Fruit fly (Drosophila melanogaster) whole organism, embryonic: ENCODE data around the gene CG2182.

Source experiments
- ATbp ChIP-seq: fragments of 200-800 bp; sonication (Bioruptor generic); optimal IDR thresholded peaks from 2 replicates; lab custom pipeline; 2017; ENCODE audit warnings: missing biosample characterization, mild to moderate bottlenecking, missing genetic modification characterization, missing genetic modification reagents
- CG11093 ChIP-seq: fragments of 200-800 bp; sonication (Bioruptor generic); IDR thresholded peaks from 3 replicates; pipeline ENCODE4 v1.3.6; 2022; ENCODE audit warnings: missing biosample characterization, missing genetic modification characterization
- CG12155 ChIP-seq: fragments of 200-800 bp; sonication (Bioruptor generic); optimal IDR thresholded peaks from 3 replicates; lab custom pipeline; 2016; ENCODE audit warnings: missing biosample characterization, missing genetic modification characterization
- CG13296 ChIP-seq: fragments of 200-800 bp; sonication (Bioruptor generic); optimal IDR thresholded peaks from 3 replicates; lab custom pipeline; 2018; ENCODE audit warnings: missing biosample characterization, mild to moderate bottlenecking, missing genetic modification characterization
- CG14965 ChIP-seq: fragments of 200-800 bp; sonication (Bioruptor generic); optimal IDR thresholded peaks from 2 replicates; lab custom pipeline; 2016; ENCODE audit warnings: missing biosample characterization, missing genetic modification characterization, borderline replicate concordance
- CG15011 ChIP-seq: fragments of 200-800 bp; sonication (Bioruptor generic); optimal IDR thresholded peaks from 3 replicates; lab custom pipeline; 2018; ENCODE audit warnings: missing biosample characterization, mild to moderate bottlenecking, missing genetic modification characterization
- CG1792 ChIP-seq: fragments of 200-800 bp; sonication (Bioruptor generic); optimal IDR thresholded peaks from 2 replicates; lab custom pipeline; 2016; ENCODE audit warnings: missing biosample characterization, missing genetic modification characterization
- CG3407 ChIP-seq: fragments of 200-800 bp; sonication (Bioruptor generic); optimal IDR thresholded peaks from 2 replicates; lab custom pipeline; 2018; ENCODE audit warnings: missing biosample characterization, mild to moderate bottlenecking, missing genetic modification characterization
- CG3726 ChIP-seq: fragments of 200-800 bp; sonication (Bioruptor generic); IDR thresholded peaks from 3 replicates; pipeline ENCODE4, ENCODE4 v1.3.6; 2022; ENCODE audit warnings: missing biosample characterization, missing genetic modification characterization
- CG3838 ChIP-seq: fragments of 200-800 bp; sonication (Bioruptor generic); optimal IDR thresholded peaks from 3 replicates; lab custom pipeline; 2016; ENCODE audit warnings: missing biosample characterization, missing genetic modification characterization
- CG42726 ChIP-seq: fragments of 200-800 bp; sonication (Bioruptor generic); IDR thresholded peaks from 2 replicates; pipeline ENCODE4 v1.3.6; 2022; ENCODE audit warnings: missing biosample characterization, missing genetic modification characterization; ENCODE audit not compliant: partially characterized antibody
- CG4328 ChIP-seq: fragments of 200-800 bp; sonication (Bioruptor generic); optimal IDR thresholded peaks from 3 replicates; lab custom pipeline; 2017; ENCODE audit warnings: missing biosample characterization, missing genetic modification reagents, missing genetic modification characterization
- CG5953 ChIP-seq: fragments of 200-800 bp; sonication (Bioruptor generic); IDR thresholded peaks from 2 replicates; pipeline ENCODE4 v1.3.6; 2022; ENCODE audit warnings: missing biosample characterization, missing genetic modification characterization
- CG6654 ChIP-seq: fragments of 200-800 bp; sonication (Bioruptor generic); optimal IDR thresholded peaks from 2 replicates; lab custom pipeline; 2017; ENCODE audit warnings: missing biosample characterization, mild to moderate bottlenecking, missing genetic modification characterization
- CG6689 ChIP-seq: fragments of 200-800 bp; sonication (Bioruptor generic); IDR thresholded peaks from 2 replicates; pipeline ENCODE4 v1.3.6; 2022; ENCODE audit warnings: missing biosample characterization, missing genetic modification characterization
- CG7372 ChIP-seq: fragments of 200-800 bp; sonication (Bioruptor generic); IDR thresholded peaks from 2 replicates; pipeline ENCODE4 v1.3.6; 2022; ENCODE audit warnings: missing biosample characterization, missing genetic modification characterization
- CG9876 ChIP-seq: fragments of 200-800 bp; sonication (Bioruptor generic); optimal IDR thresholded peaks from 2 replicates; lab custom pipeline; 2016; ENCODE audit warnings: missing biosample characterization, missing genetic modification characterization
- Dip3 ChIP-seq: fragments of 200-800 bp; sonication (Bioruptor generic); optimal IDR thresholded peaks from 3 replicates; lab custom pipeline; 2016; ENCODE audit warnings: missing biosample characterization, missing genetic modification characterization
- Dp ChIP-seq: fragments of 200-800 bp; sonication (Bioruptor generic); optimal IDR thresholded peaks from 2 replicates; lab custom pipeline; 2018; ENCODE audit warnings: missing biosample characterization, mild to moderate bottlenecking, missing genetic modification characterization, moderate library complexity
- H15 ChIP-seq: fragments of 200-800 bp; sonication (Bioruptor generic); IDR thresholded peaks from 3 replicates; pipeline ENCODE4 v1.3.6; 2022; ENCODE audit warnings: missing biosample characterization, missing genetic modification characterization
- Hr3 ChIP-seq: fragments of 200-800 bp; sonication (Bioruptor generic); optimal IDR thresholded peaks from 3 replicates; lab custom pipeline; 2016; ENCODE audit warnings: missing biosample characterization, missing genetic modification characterization
- MESR4 ChIP-seq: fragments of 200-800 bp; sonication (Bioruptor generic); optimal IDR thresholded peaks from 2 replicates; lab custom pipeline; 2018; ENCODE audit warnings: missing biosample characterization, mild to moderate bottlenecking, missing genetic modification characterization, moderate library complexity
- Neu2 ChIP-seq: fragments of 200-800 bp; sonication (Bioruptor generic); optimal IDR thresholded peaks from 3 replicates; lab custom pipeline; 2016; ENCODE audit warnings: missing biosample characterization, missing genetic modification characterization, borderline replicate concordance
- Nf-YB ChIP-seq: fragments of 200-800 bp; sonication (Bioruptor generic); optimal IDR thresholded peaks from 3 replicates; lab custom pipeline; 2019; ENCODE audit warnings: missing biosample characterization, mild to moderate bottlenecking, missing genetic modification characterization, moderate library complexity
- Oli ChIP-seq: fragments of 200-800 bp; sonication (Bioruptor generic); optimal IDR thresholded peaks from 2 replicates; lab custom pipeline; 2018; ENCODE audit warnings: missing biosample characterization, mild to moderate bottlenecking, missing genetic modification characterization, moderate library complexity
- PHDP ChIP-seq: fragments of 200-800 bp; sonication (Bioruptor generic); optimal IDR thresholded peaks from 3 replicates; lab custom pipeline; 2018; ENCODE audit warnings: missing biosample characterization, mild to moderate bottlenecking, missing genetic modification characterization, moderate library complexity
- Xbp1 ChIP-seq: fragments of 200-800 bp; sonication (Bioruptor generic); optimal IDR thresholded peaks from 3 replicates; lab custom pipeline; 2016; ENCODE audit warnings: missing biosample characterization, mild to moderate bottlenecking, missing genetic modification characterization
- bigmax ChIP-seq: fragments of 200-800 bp; sonication (Bioruptor generic); optimal IDR thresholded peaks from 2 replicates; lab custom pipeline; 2018; ENCODE audit warnings: missing biosample characterization, mild to moderate bottlenecking, missing genetic modification characterization
- bowl ChIP-seq: fragments of 200-800 bp; sonication (Bioruptor generic); IDR thresholded peaks from 2 replicates; pipeline ENCODE4 v1.3.6; 2022; ENCODE audit warnings: missing biosample characterization, missing genetic modification characterization
- bsh ChIP-seq, 2 experiments: fragments of 200-800 bp; sonication (Bioruptor generic); optimal IDR thresholded peaks; 2 replicates each; lab custom pipeline; 2017 to 2018; ENCODE audit warnings: mild to moderate bottlenecking in 2 of 2, missing biosample characterization in 2 of 2, missing genetic modification characterization in 2 of 2, moderate library complexity in 1 of 2
- cad ChIP-seq: fragments of >200 bp; optimal IDR thresholded peaks from 2 replicates; lab custom pipeline; 2017; ENCODE audit warnings: missing biosample characterization, missing genetic modification characterization
- chn ChIP-seq: fragments of 200-800 bp; sonication (Bioruptor generic); optimal IDR thresholded peaks from 2 replicates; lab custom pipeline; 2016; ENCODE audit warnings: missing biosample characterization, missing genetic modification characterization
- cwo ChIP-seq: fragments of 200-800 bp; sonication (Bioruptor generic); optimal IDR thresholded peaks from 3 replicates; lab custom pipeline; 2017; ENCODE audit warnings: missing biosample characterization, missing genetic modification characterization, mild to moderate bottlenecking, moderate library complexity, missing genetic modification reagents
- dan ChIP-seq: fragments of 200-800 bp; sonication (Bioruptor generic); IDR thresholded peaks from 2 replicates; pipeline ENCODE4 v1.3.6; 2022; ENCODE audit warnings: missing biosample characterization, missing genetic modification characterization
- dmrt99B ChIP-seq: fragments of 200-800 bp; sonication (Bioruptor generic); optimal IDR thresholded peaks from 2 replicates; lab custom pipeline; 2018; ENCODE audit warnings: missing biosample characterization, mild to moderate bottlenecking, missing genetic modification characterization, moderate library complexity
- ftz-f1 ChIP-seq: fragments of 200-800 bp; sonication (Bioruptor generic); optimal IDR thresholded peaks from 2 replicates; lab custom pipeline; 2016; ENCODE audit warnings: missing biosample characterization, missing genetic modification characterization
- gcm2 ChIP-seq: fragments of 200-800 bp; sonication (Bioruptor generic); optimal IDR thresholded peaks from 2 replicates; lab custom pipeline; 2016; ENCODE audit warnings: missing biosample characterization, missing genetic modification characterization
- gem ChIP-seq: fragments of 200-800 bp; sonication (Bioruptor generic); optimal IDR thresholded peaks from 2 replicates; lab custom pipeline; 2019; ENCODE audit warnings: missing biosample characterization, mild to moderate bottlenecking, missing genetic modification characterization, moderate library complexity
- gsb-n ChIP-seq: fragments of 200-800 bp; sonication (Bioruptor generic); optimal IDR thresholded peaks from 3 replicates; lab custom pipeline; 2018; ENCODE audit warnings: missing biosample characterization, mild to moderate bottlenecking, missing genetic modification characterization
- her ChIP-seq: fragments of 200-800 bp; sonication (Bioruptor generic); optimal IDR thresholded peaks from 2 replicates; lab custom pipeline; 2016; ENCODE audit warnings: missing biosample characterization, missing genetic modification characterization
- hkb ChIP-seq, 2 experiments: fragments of 200-800 bp in 1 of 2; fragments of >200 bp in 1 of 2; sonication (Bioruptor generic) in 1 of 2; IDR thresholded peaks in 1 of 2; optimal IDR thresholded peaks in 1 of 2; 2 replicates each; pipeline versions ENCODE4 v1.3.6 to Lab custom; 2017 to 2022; ENCODE audit warnings: missing biosample characterization in 1 of 2, missing genetic modification characterization in 1 of 2
- jigr1 ChIP-seq: fragments of 200-800 bp; sonication (Bioruptor generic); IDR thresholded peaks from 3 replicates; pipeline ENCODE4 v1.3.6; 2022; ENCODE audit warnings: missing biosample characterization, missing genetic modification characterization
- jing ChIP-seq: fragments of 200-800 bp; sonication (Bioruptor generic); optimal IDR thresholded peaks from 2 replicates; lab custom pipeline; 2018; ENCODE audit warnings: missing biosample characterization, mild to moderate bottlenecking, missing genetic modification characterization
- nom ChIP-seq: fragments of 200-800 bp; sonication (Bioruptor generic); optimal IDR thresholded peaks from 2 replicates; lab custom pipeline; 2017; ENCODE audit warnings: missing biosample characterization, missing genetic modification characterization, mild to moderate bottlenecking, moderate library complexity, missing genetic modification reagents
- oc ChIP-seq: fragments of 200-800 bp; sonication (Bioruptor generic); optimal IDR thresholded peaks from 2 replicates; lab custom pipeline; 2018; ENCODE audit warnings: missing biosample characterization, mild to moderate bottlenecking, missing genetic modification characterization, moderate library complexity
- rib ChIP-seq: fragments of 200-800 bp; sonication (Bioruptor generic); IDR thresholded peaks from 2 replicates; pipeline ENCODE4 v1.3.6; 2022; ENCODE audit warnings: missing biosample characterization, missing genetic modification characterization
- sna ChIP-seq: fragments of 200-800 bp; sonication (Bioruptor generic); IDR thresholded peaks from 2 replicates; pipeline ENCODE4 v1.3.6; 2022; ENCODE audit warnings: missing biosample characterization, missing genetic modification characterization; ENCODE audit not compliant: partially characterized antibody
- wdn ChIP-seq: fragments of 200-800 bp; sonication (Bioruptor generic); IDR thresholded peaks from 2 replicates; pipeline ENCODE4 v1.3.6; 2022; ENCODE audit warnings: missing biosample characterization, missing genetic modification characterization
- z ChIP-seq: fragments of 200-800 bp; sonication (Bioruptor generic); IDR thresholded peaks from 3 replicates; pipeline ENCODE4 v1.3.6; 2022; ENCODE audit warnings: missing biosample characterization, missing genetic modification characterization

The CG2182 gene

dm6 chr3R:5654692-5655181, 5.0 kb downstream of the CG2182 start, which contains the start of the genes elm and MED27 (continued):
- TF ChIP-seq cad (GFP tag; lab: Kevin White, UChicago) = no peak
- peak; percentile 86 for TF ChIP-seq Oli (tag; lab: Kevin White, UChicago)
- TF ChIP-seq CG5953 (GFP tag; lab: Robert Waterston, UW) = peak; percentile 71; the same call in 1 of the 2 replicates
- TF ChIP-seq CG15011 (GFP tag; lab: Kevin White, UChicago) = no peak
- peak; percentile 58 for TF ChIP-seq nom
- TF ChIP-seq chn (GFP tag; lab: Kevin White, UChicago) = peak; percentile 95
- TF ChIP-seq gcm2 = peak; percentile 77
- peak; percentile 91 for TF ChIP-seq CG11093 (GFP tag; lab: Robert Waterston, UW)
- peak; percentile 73 for TF ChIP-seq CG1792
- TF ChIP-seq Hr3 (GFP tag; lab: Kevin White, UChicago) = peak; percentile 95
- peak; percentile 87 for TF ChIP-seq CG3838 (GFP tag; lab: Kevin White, UChicago)
- TF ChIP-seq jing (GFP tag; lab: Kevin White, UChicago) = no peak
- TF ChIP-seq cwo (GFP tag; lab: Kevin White, UChicago) = peak; percentile 76
- peak; percentile 92 for TF ChIP-seq Dip3 (GFP tag; lab: Kevin White, UChicago)
- peak; percentile 67 for TF ChIP-seq oc
- TF ChIP-seq bsh (GFP tag; optimal IDR thresholded peaks at IDR 0.05; lab: Kevin White, UChicago) = peak; percentile 23 to 92
- no peak for TF ChIP-seq gsb-n
- TF ChIP-seq wdn (GFP tag; lab: Robert Waterston, UW) = peak; percentile 92
- TF ChIP-seq dmrt99B (tag; lab: Kevin White, UChicago) = no peak
- TF ChIP-seq hkb (optimal IDR thresholded peaks at IDR 0.05; lab: Kevin White, UChicago) = peak; percentile 87
- peak; percentile 86 for TF ChIP-seq hkb (GFP tag; IDR thresholded peaks at IDR 0.05; lab: Robert Waterston, UW)
- peak; percentile 86; the same call in 2 of the 3 replicates for TF ChIP-seq CG3726
- TF ChIP-seq Nf-YB (GFP tag; lab: Kevin White, UChicago) = peak; percentile 77
- peak; percentile 78 for TF ChIP-seq CG3407 (GFP tag; lab: Kevin White, UChicago)
- peak; percentile 81 for TF ChIP-seq CG13296 (GFP tag; lab: Kevin White, UChicago)
- TF ChIP-seq ATbp (GFP tag; lab: Kevin White, UChicago) = peak; percentile 68
- peak; percentile 94 for TF ChIP-seq CG12155 (GFP tag; lab: Kevin White, UChicago)
- TF ChIP-seq Dp = peak; percentile 25
- peak; percentile 96 for TF ChIP-seq gem (tag; lab: Kevin White, UChicago)
- TF ChIP-seq CG4328 (GFP tag; lab: Kevin White, UChicago) = peak; percentile 81
- TF ChIP-seq H15 (GFP tag; lab: Robert Waterston, UW) = peak; percentile 93
- TF ChIP-seq dan (GFP tag; lab: Robert Waterston, UW) = peak; percentile 92
- TF ChIP-seq rib (GFP tag; lab: Robert Waterston, UW) = peak; percentile 91
- TF ChIP-seq z (GFP tag; lab: Robert Waterston, UW) = no peak; the same call in 2 of the 3 replicates
- peak; percentile 90 for TF ChIP-seq PHDP (tag; lab: Kevin White, UChicago)
- peak; percentile 47 for TF ChIP-seq Neu2 (GFP tag; lab: Kevin White, UChicago)
- TF ChIP-seq CG7372 (GFP tag; lab: Robert Waterston, UW) = peak; percentile 95
- TF ChIP-seq sna (GFP tag; lab: Robert Waterston, UW) = peak; percentile 96
- TF ChIP-seq Xbp1 = peak; percentile 98
- TF ChIP-seq jigr1 (GFP tag; lab: Robert Waterston, UW) = peak; percentile 93
- TF ChIP-seq her = peak; percentile 73
- TF ChIP-seq CG9876 (GFP tag; lab: Kevin White, UChicago) = peak; percentile 80
- TF ChIP-seq CG6654 (GFP tag; lab: Kevin White, UChicago) = peak; percentile 61
- peak; percentile 60; the same call in 1 of the 2 replicates for TF ChIP-seq CG42726 (GFP tag; lab: Robert Waterston, UW)
- no peak for TF ChIP-seq bigmax (GFP tag; lab: Kevin White, UChicago)
- TF ChIP-seq MESR4 (GFP tag; lab: Kevin White, UChicago) = peak; percentile 96
- peak; percentile 93 for TF ChIP-seq CG6689 (GFP tag; lab: Robert Waterston, UW)
- 0 out of 2 replicates have a peak, but pooled peaks have one; percentile 42 for TF ChIP-seq bowl (GFP tag; lab: Robert Waterston, UW)
- TF ChIP-seq ftz-f1 (GFP tag; lab: Kevin White, UChicago) = peak; percentile 85
- peak; percentile 25 for TF ChIP-seq CG14965 (GFP tag; lab: Kevin White, UChicago)
